Worm (Caenorhabditis elegans) whole organism, mixed stage, embryonic: ENCODE measurements around the gene spp-28.

Experiments used
- M03D4.4 ChIP-seq: sonication (generic microtip); optimal IDR thresholded peaks from 2 replicates; lab custom pipeline; 2017; ENCODE audit warnings: mild to moderate bottlenecking, missing genetic modification characterization, missing compliant biosample characterization
- bed-3 ChIP-seq: fragments of 200-800 bp; sonication (Bioruptor generic); optimal IDR thresholded peaks from 3 replicates; lab custom pipeline; 2018; ENCODE audit warnings: mild to moderate bottlenecking, missing genetic modification characterization, moderate library complexity, missing compliant biosample characterization
- blmp-1 ChIP-seq: fragments of 150-350 bp; optimal IDR thresholded peaks from 2 replicates; lab custom pipeline; 2014; ENCODE audit warnings: missing biosample characterization, missing genetic modification characterization
- ceh-39 ChIP-seq: fragments of 150-350 bp; optimal IDR thresholded peaks from 2 replicates; lab custom pipeline; 2014; ENCODE audit warnings: missing biosample characterization, missing genetic modification characterization
- ceh-43 ChIP-seq: fragments of 200-800 bp; sonication (Bioruptor generic); optimal IDR thresholded peaks from 2 replicates; lab custom pipeline; 2018; ENCODE audit warnings: mild to moderate bottlenecking, missing genetic modification characterization, moderate library complexity, missing compliant biosample characterization
- ceh-83 ChIP-seq: fragments of 200-800 bp; sonication (Bioruptor generic); optimal IDR thresholded peaks from 2 replicates; lab custom pipeline; 2018; ENCODE audit warnings: mild to moderate bottlenecking, missing genetic modification characterization, missing compliant biosample characterization
- ces-1 ChIP-seq: fragments of 150-350 bp; optimal IDR thresholded peaks from 2 replicates; lab custom pipeline; 2014; ENCODE audit warnings: missing biosample characterization, missing genetic modification reagents, missing genetic modification characterization
- cnd-1 ChIP-seq: fragments of 200-800 bp; sonication (Bioruptor generic); optimal IDR thresholded peaks from 2 replicates; lab custom pipeline; 2018; ENCODE audit warnings: mild to moderate bottlenecking, missing genetic modification characterization, missing compliant biosample characterization
- drap-1 ChIP-seq: fragments of 200-800 bp; sonication (Bioruptor generic); optimal IDR thresholded peaks from 3 replicates; lab custom pipeline; 2018; ENCODE audit warnings: mild to moderate bottlenecking, missing genetic modification characterization, missing compliant biosample characterization
- elt-1 ChIP-seq: sonication (generic microtip); optimal IDR thresholded peaks from 2 replicates; lab custom pipeline; 2017; ENCODE audit warnings: missing genetic modification characterization, mild to moderate bottlenecking, missing compliant biosample characterization, antibody characterized with exemption, moderate library complexity, borderline replicate concordance; ENCODE audit not compliant: insufficient read depth
- elt-3 ChIP-seq: fragments of 150-350 bp; optimal IDR thresholded peaks from 2 replicates; lab custom pipeline; 2014; ENCODE audit warnings: missing biosample characterization, missing genetic modification characterization
- flh-1 ChIP-seq: fragments of 200-800 bp; sonication (Bioruptor generic); optimal IDR thresholded peaks from 2 replicates; lab custom pipeline; 2018; ENCODE audit warnings: mild to moderate bottlenecking, missing genetic modification characterization, moderate library complexity, missing compliant biosample characterization
- ham-2 ChIP-seq: fragments of 200-800 bp; sonication (Bioruptor generic); optimal IDR thresholded peaks from 2 replicates; lab custom pipeline; 2018; ENCODE audit warnings: mild to moderate bottlenecking, missing genetic modification characterization, missing compliant biosample characterization
- lin-13 ChIP-seq: fragments of 150-350 bp; optimal IDR thresholded peaks from 2 replicates; lab custom pipeline; 2014; ENCODE audit warnings: missing biosample characterization, missing genetic modification characterization
- lin-32 ChIP-seq: fragments of 200-800 bp; sonication (Bioruptor generic); optimal IDR thresholded peaks from 2 replicates; lab custom pipeline; 2018; ENCODE audit warnings: mild to moderate bottlenecking, missing genetic modification characterization, missing compliant biosample characterization
- lsy-2 ChIP-seq: fragments of 150-350 bp; optimal IDR thresholded peaks from 2 replicates; lab custom pipeline; 2014; ENCODE audit warnings: missing biosample characterization, missing genetic modification characterization
- mab-5 ChIP-seq: fragments of 150-350 bp; optimal IDR thresholded peaks from 2 replicates; lab custom pipeline; 2014; ENCODE audit warnings: missing biosample characterization, missing genetic modification characterization
- mep-1 ChIP-seq: fragments of 150-350 bp; optimal IDR thresholded peaks from 2 replicates; lab custom pipeline; 2017; ENCODE audit warnings: missing biosample characterization, missing genetic modification reagents, missing genetic modification characterization, inconsistent platforms
- mls-2 ChIP-seq: sonication (generic microtip); optimal IDR thresholded peaks from 2 replicates; lab custom pipeline; 2016; ENCODE audit warnings: mild to moderate bottlenecking, missing genetic modification characterization, moderate library complexity, missing compliant biosample characterization
- nhr-12 ChIP-seq: fragments of 150-350 bp; optimal IDR thresholded peaks from 2 replicates; lab custom pipeline; 2014; ENCODE audit warnings: missing biosample characterization, missing genetic modification characterization
- nhr-2 ChIP-seq: fragments of 150-350 bp; optimal IDR thresholded peaks from 2 replicates; lab custom pipeline; 2014; ENCODE audit warnings: missing biosample characterization, missing genetic modification characterization
- nhr-237 ChIP-seq: fragments of 150-350 bp; optimal IDR thresholded peaks from 2 replicates; lab custom pipeline; 2014; ENCODE audit warnings: missing biosample characterization, missing genetic modification characterization
- pha-4 ChIP-seq: fragments of 150-350 bp; optimal IDR thresholded peaks from 2 replicates; lab custom pipeline; 2018; ENCODE audit warnings: missing biosample characterization, missing genetic modification reagents, missing genetic modification characterization
- sem-2 ChIP-seq: fragments of 200-800 bp; sonication (Bioruptor generic); optimal IDR thresholded peaks from 2 replicates; lab custom pipeline; 2018; ENCODE audit warnings: mild to moderate bottlenecking, missing genetic modification characterization, missing compliant biosample characterization
- snpc-4 ChIP-seq: fragments of 150-350 bp; optimal IDR thresholded peaks from 2 replicates; lab custom pipeline; 2014; ENCODE audit warnings: missing biosample characterization, missing genetic modification characterization
- sptf-1 ChIP-seq: sonication (generic microtip); optimal IDR thresholded peaks from 2 replicates; lab custom pipeline; 2017; ENCODE audit warnings: mild to moderate bottlenecking, missing genetic modification characterization, moderate library complexity, missing compliant biosample characterization
- tbx-8 ChIP-seq: fragments of 200-800 bp; sonication (Bioruptor generic); optimal IDR thresholded peaks from 2 replicates; lab custom pipeline; 2018; ENCODE audit warnings: mild to moderate bottlenecking, missing genetic modification characterization, moderate library complexity, missing compliant biosample characterization
- unc-120 ChIP-seq: sonication (generic microtip); optimal IDR thresholded peaks from 2 replicates; lab custom pipeline; 2017; ENCODE audit warnings: missing genetic modification characterization, missing compliant biosample characterization; ENCODE audit not compliant: poor library complexity, severe bottlenecking
- unc-62 ChIP-seq: fragments of 150-350 bp; optimal IDR thresholded peaks from 2 replicates; lab custom pipeline; 2014; ENCODE audit warnings: missing biosample characterization, missing genetic modification reagents, missing genetic modification characterization
- zip-8 ChIP-seq: fragments of 150-350 bp; optimal IDR thresholded peaks from 2 replicates; lab custom pipeline; 2014; ENCODE audit warnings: missing biosample characterization, missing genetic modification characterization
- ztf-11 ChIP-seq: fragments of 150-350 bp; optimal IDR thresholded peaks from 2 replicates; lab custom pipeline; 2014; ENCODE audit warnings: missing biosample characterization, missing genetic modification characterization

The spp-28 gene

DNA sequence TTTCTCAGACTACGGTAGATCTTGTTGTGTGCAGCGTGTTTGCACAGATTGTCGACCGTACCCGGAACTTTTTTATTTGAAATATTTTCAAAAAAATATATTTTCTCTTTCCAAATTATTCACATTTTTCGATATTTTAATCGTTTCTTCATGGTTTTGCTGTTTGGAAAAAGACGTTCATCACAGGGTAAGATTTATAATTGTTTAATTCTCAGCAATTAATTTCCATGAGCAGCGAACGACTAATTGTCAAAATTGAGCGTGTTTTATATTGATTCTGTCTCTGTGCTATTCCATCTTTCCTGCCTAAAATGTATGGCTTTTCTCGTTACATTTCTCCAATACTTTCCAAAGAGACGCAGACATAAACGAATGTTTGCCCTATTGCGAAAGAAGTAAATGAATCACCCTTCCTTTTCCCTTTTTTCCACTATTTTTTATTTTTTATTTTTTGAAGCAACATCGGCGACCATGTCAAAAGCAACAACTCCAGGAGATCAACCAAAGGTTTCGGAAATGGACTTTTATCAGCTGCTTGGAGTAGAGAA is 1.0 kb upstream of the spp-28 start, which contains the start of gene dnj-16:
Gene dnj-16, plus strand, starts transcription at position 51 of the 548 bp plus-strand sequence.
- TF ChIP-seq lsy-2, result peak; percentile 11
- peak; percentile 19 for TF ChIP-seq mep-1 (tag; lab: Kevin White, UChicago)
- no peak for TF ChIP-seq bed-3 (GFP tag; lab: Kevin White, UChicago)
- TF ChIP-seq nhr-237 (tag; lab: Kevin White, UChicago), result peak; percentile 1
- peak; percentile 83 for TF ChIP-seq ces-1 (GFP tag; lab: Kevin White, UChicago)

ce11 chrIII:4189602-4190001 is 539 bp downstream of the spp-28 start:
- peak; percentile 0 for TF ChIP-seq unc-62 (GFP tag; lab: Kevin White, UChicago)
- TF ChIP-seq elt-3 (tag; lab: Kevin White, UChicago), result peak; percentile 88
- peak; percentile 15 for TF ChIP-seq ham-2 (GFP tag; lab: Kevin White, UChicago)
- peak; percentile 74 for TF ChIP-seq elt-1 (tag; lab: Kevin White, UChicago)
- TF ChIP-seq blmp-1 (tag; lab: Kevin White, UChicago), result peak; percentile 92
- TF ChIP-seq mls-2 (tag; lab: Kevin White, UChicago), result no peak
- TF ChIP-seq ceh-83 (GFP tag; lab: Kevin White, UChicago), result no peak
- TF ChIP-seq pha-4 (tag; lab: Kevin White, UChicago), result no peak
- TF ChIP-seq cnd-1, result no peak

- peak; percentile 77 for TF ChIP-seq elt-3 (tag; lab: Kevin White, UChicago)
- TF ChIP-seq unc-62 (GFP tag; lab: Kevin White, UChicago), result peak; percentile 20
- TF ChIP-seq zip-8 (tag; lab: Kevin White, UChicago), result peak; percentile 84
- no peak for TF ChIP-seq flh-1 (GFP tag; lab: Kevin White, UChicago)
- peak; percentile 81 for TF ChIP-seq blmp-1 (tag; lab: Kevin White, UChicago)
These were observed 2.3 kb downstream of the spp-28 start, which contains the start of gene R74.2 for ce11 chrIII:4187845-4188244. TSS of gene R74.2 (plus strand) at chrIII:4188160.

DNA sequence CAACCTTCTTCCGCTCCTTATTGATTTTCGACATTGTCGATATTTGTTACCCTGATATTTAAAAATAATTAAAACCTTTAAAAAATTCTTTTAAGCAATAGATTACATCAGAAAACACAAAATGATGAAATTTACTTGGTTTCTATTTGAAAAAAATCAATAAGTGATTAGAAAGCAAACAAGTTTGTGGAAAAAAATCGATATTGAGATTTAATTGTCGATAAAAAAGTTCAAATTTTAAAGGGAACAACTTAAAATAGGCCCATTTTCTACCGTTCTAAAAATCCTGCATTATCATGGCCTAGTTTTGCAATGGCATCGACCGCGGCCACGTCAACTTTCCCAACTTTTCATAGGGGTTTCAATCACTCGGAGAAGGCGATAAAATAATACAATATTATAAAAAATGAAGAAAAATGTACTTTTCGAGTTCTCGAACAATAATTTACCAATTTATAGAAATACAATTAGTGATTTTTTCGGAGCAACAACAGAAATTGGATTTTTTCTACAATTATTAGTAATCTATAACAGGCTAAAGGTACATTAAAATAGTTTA is 3.3 kb downstream of the spp-28 start, which contains the start of gene lars-1:
Gene lars-1, minus strand, starts transcription at position 51 of the 559 bp plus-strand sequence.
- TF ChIP-seq blmp-1 (tag; lab: Kevin White, UChicago) (no peak), ceh-83 (GFP tag; lab: Kevin White, UChicago) (no peak), zip-8 (tag; lab: Kevin White, UChicago) (no peak), ztf-11 (no peak), elt-1 (tag; lab: Kevin White, UChicago) (no peak), snpc-4 (tag; lab: Kevin White, UChicago) (no peak), pha-4 (tag; lab: Kevin White, UChicago) (no peak), unc-120 (tag; lab: Kevin White, UChicago) (no peak), M03D4.4 (tag; lab: Kevin White, UChicago) (no peak), elt-3 (tag; lab: Kevin White, UChicago) (no peak), lin-32 (no peak), ceh-39 (no peak), bed-3 (GFP tag; lab: Kevin White, UChicago) (no peak), flh-1 (GFP tag; lab: Kevin White, UChicago) (no peak), nhr-237 (tag; lab: Kevin White, UChicago) (no peak), nhr-12 (tag; lab: Kevin White, UChicago) (no peak), mab-5 (tag; lab: Kevin White, UChicago) (no peak)
- TF ChIP-seq, all 35 proteins: peak for 0

DNA sequence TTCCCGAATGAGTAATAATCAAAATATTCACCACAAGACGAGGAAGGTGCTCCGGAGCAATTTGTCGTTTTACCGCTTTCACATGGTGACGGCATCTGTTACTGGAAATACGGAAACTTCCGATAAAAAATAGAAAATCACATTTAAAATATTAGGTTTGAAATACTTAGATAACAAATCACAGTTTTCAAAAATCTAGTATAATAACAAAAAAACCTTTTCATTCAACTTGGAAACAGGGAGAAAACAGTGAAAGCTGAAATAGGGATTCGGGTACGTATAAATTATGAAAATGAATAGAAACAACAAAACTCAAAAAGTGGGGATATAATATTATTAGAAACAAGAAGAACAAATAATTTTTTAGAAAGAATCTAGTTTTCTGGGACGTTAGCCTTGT is 8.8 kb downstream of the spp-28 start, which contains the start of gene C16C10.1:
Gene C16C10.1, minus strand, starts transcription at position 101 of the 400 bp plus-strand sequence.
- TF ChIP-seq cnd-1 (no peak), nhr-12 (tag; lab: Kevin White, UChicago) (no peak), ham-2 (GFP tag; lab: Kevin White, UChicago) (no peak), mls-2 (tag; lab: Kevin White, UChicago) (no peak), nhr-2 (tag; lab: Kevin White, UChicago) (no peak), tbx-8 (GFP tag; lab: Kevin White, UChicago) (no peak), ces-1 (GFP tag; lab: Kevin White, UChicago) (no peak), drap-1 (GFP tag; lab: Kevin White, UChicago) (no peak), ceh-83 (GFP tag; lab: Kevin White, UChicago) (no peak), ceh-43 (GFP tag; lab: Kevin White, UChicago) (no peak), lin-32 (no peak), nhr-237 (tag; lab: Kevin White, UChicago) (no peak), flh-1 (GFP tag; lab: Kevin White, UChicago) (no peak), sptf-1 (tag; lab: Kevin White, UChicago) (no peak), M03D4.4 (tag; lab: Kevin White, UChicago) (no peak), sem-2 (no peak), lin-13 (tag; lab: Kevin White, UChicago) (no peak)
